Worm (Caenorhabditis elegans): ENCODE data around the gene ergi-3.

ergi-3 gene

DNA sequence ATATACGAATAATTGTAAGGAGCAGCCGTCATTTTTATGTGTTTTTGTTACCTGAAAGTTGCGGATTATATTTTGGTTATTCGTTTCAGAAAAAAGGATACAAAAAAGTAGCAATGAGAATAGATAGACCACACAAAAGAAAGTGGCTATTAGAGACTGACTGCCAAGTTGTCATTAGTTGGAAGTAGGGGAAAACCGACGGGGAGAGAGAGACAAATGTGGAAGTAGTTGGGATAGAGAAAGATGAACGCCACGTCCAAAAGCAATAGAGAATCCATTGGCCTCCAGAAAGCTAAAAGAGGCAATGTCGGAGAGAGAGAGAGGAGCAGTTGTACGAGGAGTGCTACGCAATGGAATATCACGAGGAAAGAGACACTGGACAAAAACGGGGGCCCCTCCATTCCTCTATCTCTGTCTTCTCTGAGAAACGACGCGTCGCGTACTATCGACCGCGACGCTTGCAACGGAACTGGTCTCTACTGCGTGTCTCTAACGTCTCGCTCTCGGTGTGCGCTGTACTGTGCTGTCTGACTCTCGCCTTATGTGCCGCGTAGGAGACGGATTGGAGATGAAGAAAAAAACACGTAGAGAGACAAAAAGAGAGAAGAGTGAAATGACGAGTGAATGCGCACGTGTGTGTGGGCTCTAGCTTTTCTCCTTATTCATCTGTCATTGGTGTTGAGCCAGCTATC is 9.8 kb downstream of the ergi-3 start, which contains the start of gene rab-14:
Gene rab-14, minus strand, starts transcription at position 51 of the 692 bp plus-strand sequence.
- TF ChIP-seq flt-1 (GFP tag; IDR thresholded peaks at IDR 0.05), result peak; percentile 57; the same call in 1 of the 2 replicates
- TF ChIP-seq ztf-23 (GFP tag; IDR thresholded peaks at IDR 0.05), result peak; percentile 80
- 0 out of 2 replicates have a peak, but pooled peaks have one; percentile 17 for TF ChIP-seq tab-1 (GFP tag; IDR thresholded peaks at IDR 0.05)
- TF ChIP-seq klf-2 (GFP tag; conservative IDR thresholded peaks at IDR 0.05), result no peak
- TF ChIP-seq cog-1 (tag; optimal IDR thresholded peaks at IDR 0.05), result peak; percentile 2
- TF ChIP-seq T22C8.4 (GFP tag; IDR thresholded peaks at IDR 0.05), result no peak

DNA sequence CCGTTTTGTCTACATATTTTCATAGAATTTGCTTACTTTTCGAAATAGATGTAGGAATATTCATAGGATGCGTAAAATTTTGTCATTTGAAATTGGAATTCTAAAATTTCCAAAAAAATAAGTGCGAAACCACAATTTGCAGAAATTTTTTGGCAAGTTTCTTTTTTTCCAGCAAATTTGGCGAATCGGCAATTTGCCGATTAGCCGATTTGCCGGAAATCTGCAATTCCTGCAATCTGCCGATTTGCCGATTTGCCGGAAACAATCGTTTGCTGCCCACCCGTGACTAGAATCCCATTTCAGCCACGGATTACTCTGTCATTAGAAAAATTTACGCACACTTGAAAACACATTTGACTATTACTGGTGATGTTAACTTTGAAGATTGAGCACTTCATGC is 12.3 kb downstream of the ergi-3 start:
- TF ChIP-seq ref-1 (GFP tag; conservative IDR thresholded peaks at IDR 0.05), result no peak
- TF ChIP-seq ztf-23 (GFP tag; IDR thresholded peaks at IDR 0.05), result no peak
- no peak for TF ChIP-seq T22C8.4 (GFP tag; IDR thresholded peaks at IDR 0.05)
- TF ChIP-seq flt-1 (GFP tag; IDR thresholded peaks at IDR 0.05), result no peak
- no peak for TF ChIP-seq cog-1 (tag; optimal IDR thresholded peaks at IDR 0.05)
- TF ChIP-seq tab-1 (GFP tag; IDR thresholded peaks at IDR 0.05), result no peak
- TF ChIP-seq klf-2 (GFP tag; conservative IDR thresholded peaks at IDR 0.05), result no peak
- no peak for TF ChIP-seq ztf-29 (GFP tag; IDR thresholded peaks at IDR 0.05)
- TF ChIP-seq med-1 (GFP tag; optimal IDR thresholded peaks at IDR 0.05; ENCODE audit: insufficient read depth), result no peak

- TF ChIP-seq cog-1 (tag; optimal IDR thresholded peaks at IDR 0.05) (no peak), ztf-23 (GFP tag; IDR thresholded peaks at IDR 0.05) (peak; percentile 99), klf-2 (GFP tag; conservative IDR thresholded peaks at IDR 0.05) (no peak), flt-1 (GFP tag; IDR thresholded peaks at IDR 0.05) (no peak), tab-1 (GFP tag; IDR thresholded peaks at IDR 0.05) (no peak; the same call in 1 of the 2 replicates), T22C8.4 (GFP tag; IDR thresholded peaks at IDR 0.05) (no peak), med-1 (GFP tag; optimal IDR thresholded peaks at IDR 0.05; ENCODE audit: insufficient read depth) (no peak)
Measured at ce11 chrX:15600512-15601117, 15.9 kb downstream of the ergi-3 start, which contains the start of gene ent-2. TSS of gene ent-2 (plus strand) at chrX:15601067.

- TF ChIP-seq ref-1 (GFP tag; conservative IDR thresholded peaks at IDR 0.05), result no peak
- no peak for TF ChIP-seq flt-1 (GFP tag; IDR thresholded peaks at IDR 0.05)
- TF ChIP-seq med-1 (GFP tag; optimal IDR thresholded peaks at IDR 0.05; ENCODE audit: insufficient read depth), result no peak
- no peak for TF ChIP-seq T22C8.4 (GFP tag; IDR thresholded peaks at IDR 0.05)
Measured at ce11 chrX:15599925-15600324, 16.6 kb downstream of the ergi-3 start.

DNA sequence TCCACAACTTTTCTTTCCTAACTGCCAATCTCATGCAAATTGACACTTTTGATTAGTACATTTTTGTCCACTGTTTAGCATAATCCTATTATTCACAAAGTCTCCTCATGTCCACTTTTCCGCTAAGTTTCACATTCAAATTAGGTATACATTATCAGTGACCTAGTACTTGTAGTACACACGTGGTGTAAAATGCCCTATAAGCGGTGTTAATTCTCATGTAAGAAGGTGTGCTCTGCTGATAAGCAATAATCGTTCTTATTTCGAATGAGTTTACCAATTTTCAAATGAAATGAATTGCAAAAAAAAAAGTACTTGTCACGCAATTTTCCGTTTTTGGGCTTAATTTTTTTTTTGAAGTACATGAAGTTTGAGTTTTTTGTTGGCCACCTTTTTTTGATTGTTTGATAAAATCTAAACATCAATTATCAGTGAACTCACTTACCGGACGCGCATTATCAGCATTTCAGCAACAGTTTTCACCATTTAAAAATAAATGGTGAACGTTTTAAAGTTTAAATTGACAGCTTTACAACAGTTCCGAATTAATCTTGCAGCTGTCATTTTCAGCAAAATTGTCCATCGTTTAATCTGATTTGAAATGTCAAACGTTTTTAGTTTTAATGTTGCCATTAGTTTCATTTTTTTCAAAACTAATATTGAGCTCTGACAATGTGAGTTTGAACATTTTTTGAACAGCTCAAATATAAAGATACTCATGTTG is 17.7 kb downstream of the ergi-3 start:
- TF ChIP-seq klf-2 (GFP tag; conservative IDR thresholded peaks at IDR 0.05) (no peak), ztf-29 (GFP tag; IDR thresholded peaks at IDR 0.05) (no peak), ztf-23 (GFP tag; IDR thresholded peaks at IDR 0.05) (no peak), ref-1 (GFP tag; conservative IDR thresholded peaks at IDR 0.05) (no peak), med-1 (GFP tag; optimal IDR thresholded peaks at IDR 0.05; ENCODE audit: insufficient read depth) (no peak), T22C8.4 (GFP tag; IDR thresholded peaks at IDR 0.05) (no peak), tab-1 (GFP tag; IDR thresholded peaks at IDR 0.05) (no peak), flt-1 (GFP tag; IDR thresholded peaks at IDR 0.05) (no peak)

DNA sequence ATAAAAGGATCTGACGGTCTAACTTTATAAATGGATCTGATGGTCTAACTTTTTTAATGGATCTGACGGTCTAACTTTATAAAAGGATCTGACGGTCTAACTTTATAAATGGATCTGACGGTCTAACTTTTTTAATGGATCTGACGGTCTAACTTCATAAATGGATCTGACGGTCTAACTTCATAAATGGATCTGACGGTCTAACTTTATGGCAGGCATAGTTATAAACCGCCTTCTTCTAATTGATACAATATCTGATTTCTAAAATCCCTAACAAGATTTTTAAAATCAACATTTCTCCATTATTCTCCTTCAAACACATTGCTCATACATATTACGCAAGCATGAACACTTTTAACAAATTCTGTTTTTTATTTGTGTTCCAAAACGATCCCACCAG is 19.5 kb downstream of the ergi-3 start, which contains the start of gene K09A9.8:
Gene K09A9.8, minus strand, starts transcription at position 101 of the 400 bp plus-strand sequence.
- no peak for TF ChIP-seq klf-2 (GFP tag; conservative IDR thresholded peaks at IDR 0.05)
- no peak for TF ChIP-seq tab-1 (GFP tag; IDR thresholded peaks at IDR 0.05)
- no peak for TF ChIP-seq ref-1 (GFP tag; conservative IDR thresholded peaks at IDR 0.05)
- TF ChIP-seq T22C8.4 (GFP tag; IDR thresholded peaks at IDR 0.05), result no peak
- TF ChIP-seq ztf-23 (GFP tag; IDR thresholded peaks at IDR 0.05), result no peak
- no peak for TF ChIP-seq cog-1 (tag; optimal IDR thresholded peaks at IDR 0.05)
- TF ChIP-seq ztf-29 (GFP tag; IDR thresholded peaks at IDR 0.05), result no peak
- no peak for TF ChIP-seq med-1 (GFP tag; optimal IDR thresholded peaks at IDR 0.05; ENCODE audit: insufficient read depth)
- no peak for TF ChIP-seq flt-1 (GFP tag; IDR thresholded peaks at IDR 0.05)

DNA sequence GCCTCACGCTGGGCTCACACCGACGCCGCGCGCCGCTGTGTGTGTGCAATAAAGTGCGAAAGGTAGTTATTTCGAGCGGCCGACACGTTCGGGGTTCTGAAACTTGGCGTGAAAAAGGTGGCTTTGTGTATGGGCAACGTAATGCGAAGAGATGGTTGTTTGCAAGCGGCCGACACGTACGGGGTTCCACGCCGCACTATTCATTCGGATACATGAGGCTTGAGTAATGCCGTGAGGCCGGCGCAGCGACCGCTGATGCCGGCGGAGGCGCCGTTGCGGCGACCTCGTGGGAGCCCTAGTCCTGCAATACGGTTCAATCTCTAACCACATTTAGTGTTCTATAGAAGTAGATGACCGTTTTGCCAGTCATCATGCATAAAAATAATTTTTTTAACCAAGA is 22.5 kb downstream of the ergi-3 start:
- no peak for TF ChIP-seq klf-2 (GFP tag; conservative IDR thresholded peaks at IDR 0.05)

- TF ChIP-seq tab-1 (GFP tag; IDR thresholded peaks at IDR 0.05) (no peak), ref-1 (GFP tag; conservative IDR thresholded peaks at IDR 0.05) (no peak), ztf-23 (GFP tag; IDR thresholded peaks at IDR 0.05) (no peak), klf-2 (GFP tag; conservative IDR thresholded peaks at IDR 0.05) (no peak), cog-1 (tag; optimal IDR thresholded peaks at IDR 0.05) (no peak), T22C8.4 (GFP tag; IDR thresholded peaks at IDR 0.05) (no peak), med-1 (GFP tag; optimal IDR thresholded peaks at IDR 0.05; ENCODE audit: insufficient read depth) (no peak), flt-1 (GFP tag; IDR thresholded peaks at IDR 0.05) (no peak), ztf-29 (GFP tag; IDR thresholded peaks at IDR 0.05) (no peak)
Measured at ce11 chrX:15593366-15593765, 23.2 kb downstream of the ergi-3 start.

DNA sequence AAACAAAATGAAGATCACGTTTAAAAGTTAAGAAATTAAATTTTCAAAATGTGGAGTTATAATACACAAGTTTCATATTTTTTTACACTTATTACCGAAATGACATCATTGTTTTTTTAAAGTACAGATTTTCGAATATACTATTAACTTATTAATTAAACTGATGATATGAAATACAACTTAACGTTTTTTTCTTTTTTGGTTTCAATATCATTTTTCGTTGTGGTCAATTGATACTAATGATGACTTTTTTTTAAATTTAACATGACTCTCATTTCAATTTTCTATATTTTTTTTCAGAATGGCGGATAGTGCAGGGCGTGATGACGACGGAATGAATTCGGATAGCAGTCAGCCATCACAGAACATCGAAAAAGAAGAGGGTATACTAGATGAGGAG is 25.5 kb downstream of the ergi-3 start, which contains the start of gene usp-33:
Gene usp-33, plus strand, starts transcription at position 301 of the 400 bp plus-strand sequence.
- TF ChIP-seq ztf-23 (GFP tag; IDR thresholded peaks at IDR 0.05) (no peak), T22C8.4 (GFP tag; IDR thresholded peaks at IDR 0.05) (no peak), klf-2 (GFP tag; conservative IDR thresholded peaks at IDR 0.05) (no peak), ztf-29 (GFP tag; IDR thresholded peaks at IDR 0.05) (no peak), flt-1 (GFP tag; IDR thresholded peaks at IDR 0.05) (no peak), med-1 (GFP tag; optimal IDR thresholded peaks at IDR 0.05; ENCODE audit: insufficient read depth) (no peak), cog-1 (tag; optimal IDR thresholded peaks at IDR 0.05) (no peak), ref-1 (GFP tag; conservative IDR thresholded peaks at IDR 0.05) (no peak), tab-1 (GFP tag; IDR thresholded peaks at IDR 0.05) (no peak)
